Fruit fly (Drosophila melanogaster): ENCODE results near the gene CG46427.
"Not testable (repeated sequence)": the region's sequence is repeated elsewhere in the genome, so short reads cannot be mapped to it uniquely, and the experiment has no call there.

Gene CG46427

dm6 chr3R:12439039-12439400, at the start of gene CG46427, which contains the start of gene CG17207:
Gene CG46427, minus strand, starts transcription at chr3R:12439139.
Gene CG17207, minus strand, starts transcription at chr3R:12439139.
- no peak for TF ChIP-seq tj (GFP tag; optimal IDR thresholded peaks at IDR 0.05)
- no peak for TF ChIP-seq Crg-1 (GFP tag; optimal IDR thresholded peaks at IDR 0.05)
- no peak for TF ChIP-seq cic (GFP tag; optimal IDR thresholded peaks at IDR 0.05)
- no peak for TF ChIP-seq CG33017 (tag; optimal IDR thresholded peaks at IDR 0.05)
- TF ChIP-seq toe (GFP tag; optimal IDR thresholded peaks at IDR 0.05), result no peak
- no peak for TF ChIP-seq ovo (GFP tag; optimal IDR thresholded peaks at IDR 0.05)
- no peak for TF ChIP-seq CG7101 (tag; optimal IDR thresholded peaks at IDR 0.05)
- no peak for TF ChIP-seq pad (GFP tag; optimal IDR thresholded peaks at IDR 0.05)
- no peak for TF ChIP-seq CG1620 (GFP tag; optimal IDR thresholded peaks at IDR 0.05)

dm6 chr3R:12467675-12468074, 28.7 kb upstream of the CG46427 start, which contains the start of gene Hsp70Ba:
Gene Hsp70Ba, minus strand, starts transcription at chr3R:12467776.
- TF ChIP-seq cnc (optimal IDR thresholded peaks at IDR 0.05); toe (GFP tag; optimal IDR thresholded peaks at IDR 0.05); CG5204 (GFP tag; optimal IDR thresholded peaks at IDR 0.05): not testable (repeated sequence)

dm6 chr3R:12465198-12465597, 26.3 kb upstream of the CG46427 start, which contains the start of gene CG5608:
Gene CG5608, minus strand, starts transcription at chr3R:12465298.
- TF ChIP-seq CG33017 (tag; optimal IDR thresholded peaks at IDR 0.05); Crg-1 (GFP tag; optimal IDR thresholded peaks at IDR 0.05); cnc (optimal IDR thresholded peaks at IDR 0.05): not testable (repeated sequence)

DNA sequence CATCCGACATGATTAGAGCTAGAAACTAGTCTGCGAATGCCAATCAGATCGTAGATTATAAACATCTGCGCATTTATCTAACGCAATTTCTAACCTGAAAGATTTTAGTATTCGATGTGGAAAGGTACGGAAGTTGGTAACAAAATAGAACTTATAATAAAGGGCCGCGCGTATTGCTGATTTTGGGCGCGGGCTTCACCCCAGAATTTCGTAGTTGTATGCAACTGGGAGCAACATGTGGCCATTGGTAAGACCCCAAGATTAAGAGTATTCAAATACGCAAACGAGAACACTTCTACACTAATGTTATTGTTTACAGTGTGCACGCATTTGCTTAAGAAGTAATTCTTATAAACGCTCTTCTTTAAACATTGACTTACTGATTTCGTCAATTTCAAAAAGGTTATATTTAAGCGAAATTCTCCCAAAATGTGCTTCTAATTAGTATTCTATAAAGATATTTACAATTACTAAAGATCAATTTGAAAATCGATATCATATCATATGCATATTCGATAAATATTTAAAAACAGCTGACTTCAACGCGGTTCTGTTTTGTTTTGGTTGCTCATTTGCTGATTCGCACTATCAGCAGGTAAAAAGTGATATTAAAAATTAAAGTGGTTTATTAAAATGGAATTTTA, 21.1 kb upstream of the CG46427 start, which contains the start of the genes CG5961 and Polr3C:
Gene CG5961 (minus strand): TSS at position 416 of the 644 bp plus-strand sequence.
Gene Polr3C (plus strand): TSS at position 536 of the 644 bp plus-strand sequence.
- TF ChIP-seq CG1620 (GFP tag; optimal IDR thresholded peaks at IDR 0.05), result no peak
- TF ChIP-seq ovo (GFP tag; optimal IDR thresholded peaks at IDR 0.05), result no peak
- no peak for TF ChIP-seq CG12768 (GFP tag; optimal IDR thresholded peaks at IDR 0.05)
- TF ChIP-seq Clk (GFP tag; optimal IDR thresholded peaks at IDR 0.05), result no peak
- peak; percentile 49 for TF ChIP-seq bab1 (GFP tag; optimal IDR thresholded peaks at IDR 0.05)
- TF ChIP-seq CG7101 (tag; optimal IDR thresholded peaks at IDR 0.05), result peak; percentile 16
- no peak for TF ChIP-seq CG5204 (GFP tag; optimal IDR thresholded peaks at IDR 0.05)
- no peak for TF ChIP-seq Hr96 (GFP tag; optimal IDR thresholded peaks at IDR 0.05)
- TF ChIP-seq CG33017 (tag; optimal IDR thresholded peaks at IDR 0.05), result no peak
- TF ChIP-seq cnc (optimal IDR thresholded peaks at IDR 0.05), result no peak
- peak; percentile 39 for TF ChIP-seq cic (GFP tag; optimal IDR thresholded peaks at IDR 0.05)
- TF ChIP-seq pad (GFP tag; optimal IDR thresholded peaks at IDR 0.05), result no peak
- peak; percentile 82 for TF ChIP-seq Mnt (GFP tag; optimal IDR thresholded peaks at IDR 0.05)
- TF ChIP-seq tj (GFP tag; optimal IDR thresholded peaks at IDR 0.05), result peak; percentile 85
- TF ChIP-seq CG14711 (tag; optimal IDR thresholded peaks at IDR 0.05), result no peak
- TF ChIP-seq CG7045 (GFP tag; optimal IDR thresholded peaks at IDR 0.05), result no peak
- TF ChIP-seq kay (GFP tag; ENCODE audit: borderline replicate concordance), result no peak
- no peak for TF ChIP-seq toe (GFP tag; optimal IDR thresholded peaks at IDR 0.05)
- TF ChIP-seq Crg-1 (GFP tag; optimal IDR thresholded peaks at IDR 0.05), result no peak
- TF ChIP-seq CG11617 (GFP tag; optimal IDR thresholded peaks at IDR 0.05), result no peak

- TF ChIP-seq bab1 (GFP tag; optimal IDR thresholded peaks at IDR 0.05) (peak; percentile 64), toe (GFP tag; optimal IDR thresholded peaks at IDR 0.05) (no peak), Mnt (GFP tag; optimal IDR thresholded peaks at IDR 0.05) (peak; percentile 84), CG7101 (tag; optimal IDR thresholded peaks at IDR 0.05) (peak; percentile 10)
These were observed 17.5 kb upstream of the CG46427 start, which contains the start of gene trus for dm6 chr3R:12456370-12456940. Gene trus, plus strand, starts transcription at chr3R:12456573.

dm6 chr3R:12454492-12454891, 15.6 kb upstream of the CG46427 start:
- TF ChIP-seq bab1 (GFP tag; optimal IDR thresholded peaks at IDR 0.05) (no peak), kay (GFP tag; ENCODE audit: borderline replicate concordance) (no peak), CG11617 (GFP tag; optimal IDR thresholded peaks at IDR 0.05) (no peak), Mnt (GFP tag; optimal IDR thresholded peaks at IDR 0.05) (no peak), CG5204 (GFP tag; optimal IDR thresholded peaks at IDR 0.05) (no peak), toe (GFP tag; optimal IDR thresholded peaks at IDR 0.05) (no peak), tj (GFP tag; optimal IDR thresholded peaks at IDR 0.05) (no peak), CG14711 (tag; optimal IDR thresholded peaks at IDR 0.05) (no peak), Hr96 (GFP tag; optimal IDR thresholded peaks at IDR 0.05) (no peak), pad (GFP tag; optimal IDR thresholded peaks at IDR 0.05) (no peak), CG1620 (GFP tag; optimal IDR thresholded peaks at IDR 0.05) (no peak), cic (GFP tag; optimal IDR thresholded peaks at IDR 0.05) (no peak), CG33017 (tag; optimal IDR thresholded peaks at IDR 0.05) (no peak), cnc (optimal IDR thresholded peaks at IDR 0.05) (no peak), CG7045 (GFP tag; optimal IDR thresholded peaks at IDR 0.05) (no peak), Crg-1 (GFP tag; optimal IDR thresholded peaks at IDR 0.05) (no peak), CG7101 (tag; optimal IDR thresholded peaks at IDR 0.05) (no peak), CG12768 (GFP tag; optimal IDR thresholded peaks at IDR 0.05) (no peak)

All from whole organism, adult.